Worm (Caenorhabditis elegans): ENCODE data around the gene lgc-5.
"Not testable (repeated sequence)": the region's sequence is repeated elsewhere in the genome, so short reads cannot be mapped to it uniquely, and the experiment has no call there.

The lgc-5 gene

DNA sequence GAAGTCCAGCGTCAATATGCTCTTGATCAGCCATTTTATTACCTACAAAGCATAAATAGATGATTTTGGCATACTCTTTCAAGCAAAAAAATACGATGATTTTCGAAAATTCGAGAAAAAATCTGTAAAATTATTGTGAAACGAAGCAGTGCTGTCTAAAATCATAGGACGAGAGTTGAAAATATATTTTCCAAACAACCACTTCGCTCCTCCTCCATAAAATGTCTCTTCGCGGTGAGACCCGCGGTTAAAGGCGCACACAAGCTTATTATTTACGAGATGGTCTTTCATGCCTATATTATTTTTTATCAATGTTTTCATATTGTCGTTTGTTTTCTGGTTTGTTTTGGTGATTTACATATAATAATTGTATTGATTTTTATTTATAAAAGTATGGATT, 36.8 kb downstream of the lgc-5 start, which contains the start of gene nap-1:
Gene nap-1 (minus strand): TSS at position 42 of the 400 bp plus-strand sequence.
- TF ChIP-seq tab-1 (GFP tag; IDR thresholded peaks at IDR 0.05) (no peak), cog-1 (tag; optimal IDR thresholded peaks at IDR 0.05) (peak; percentile 36)

DNA sequence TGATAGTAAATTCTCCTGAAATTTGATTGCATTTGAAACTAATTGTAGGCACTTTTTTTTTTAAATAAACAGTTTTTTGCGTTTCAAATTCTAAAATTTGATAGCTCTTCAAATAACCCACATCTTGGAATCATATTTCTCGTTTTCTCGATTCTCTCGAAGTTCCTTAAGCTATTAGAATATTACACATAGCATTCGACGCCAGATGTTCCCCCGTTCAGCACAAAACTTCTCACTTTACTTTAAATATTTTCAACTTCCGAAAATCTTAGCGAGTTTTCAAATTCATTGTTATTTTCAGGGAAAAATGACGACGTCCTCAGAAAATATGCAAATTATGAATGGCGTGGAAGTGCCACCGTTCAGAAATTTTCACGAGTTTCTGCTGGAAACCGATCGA, 37.2 kb downstream of the lgc-5 start, which contains the start of gene praf-3:
Gene praf-3 (plus strand): TSS at position 301 of the 400 bp plus-strand sequence.
- TF ChIP-seq ztf-29 (GFP tag; IDR thresholded peaks at IDR 0.05) (no peak), tab-1 (GFP tag; IDR thresholded peaks at IDR 0.05) (no peak), cog-1 (tag; optimal IDR thresholded peaks at IDR 0.05) (no peak), med-1 (GFP tag; optimal IDR thresholded peaks at IDR 0.05; ENCODE audit: insufficient read depth) (no peak), T22C8.4 (GFP tag; IDR thresholded peaks at IDR 0.05) (no peak), flt-1 (GFP tag; IDR thresholded peaks at IDR 0.05) (no peak), ref-1 (GFP tag; conservative IDR thresholded peaks at IDR 0.05) (no peak), ztf-23 (GFP tag; IDR thresholded peaks at IDR 0.05) (no peak), klf-2 (GFP tag; conservative IDR thresholded peaks at IDR 0.05) (no peak)

DNA sequence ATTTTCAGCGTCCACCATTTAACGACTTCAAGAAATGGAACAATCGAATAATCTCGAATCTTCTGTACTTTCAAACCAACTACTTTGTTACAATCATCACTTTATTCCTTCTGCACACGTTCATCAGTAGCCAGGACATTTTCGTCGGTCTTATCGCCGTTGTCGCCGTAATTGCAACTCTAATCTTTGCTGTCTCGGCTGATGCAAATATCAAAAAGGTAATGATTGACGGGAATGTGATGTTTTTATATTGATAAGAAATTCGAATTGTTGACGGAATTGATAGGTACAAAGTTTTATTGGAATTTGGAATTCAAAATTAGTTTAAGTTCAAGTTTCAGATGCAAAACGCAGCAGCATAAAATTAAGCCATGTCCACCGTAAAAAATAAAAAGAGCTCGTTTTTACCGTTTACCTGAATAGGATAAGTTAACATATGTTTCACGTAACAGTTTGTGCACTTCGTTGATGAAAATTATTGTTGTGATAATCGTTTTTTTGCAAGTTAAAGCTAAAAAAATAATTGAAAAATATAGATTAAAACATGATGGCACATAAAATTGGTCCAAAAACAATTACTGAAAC, 37.9 kb downstream of the lgc-5 start:
- no peak for TF ChIP-seq T22C8.4 (GFP tag; IDR thresholded peaks at IDR 0.05)
- no peak for TF ChIP-seq ztf-23 (GFP tag; IDR thresholded peaks at IDR 0.05)
- TF ChIP-seq cog-1 (tag; optimal IDR thresholded peaks at IDR 0.05), result no peak
- no peak for TF ChIP-seq ztf-29 (GFP tag; IDR thresholded peaks at IDR 0.05)
- no peak for TF ChIP-seq klf-2 (GFP tag; conservative IDR thresholded peaks at IDR 0.05)
- TF ChIP-seq med-1 (GFP tag; optimal IDR thresholded peaks at IDR 0.05; ENCODE audit: insufficient read depth), result no peak
- TF ChIP-seq ref-1 (GFP tag; conservative IDR thresholded peaks at IDR 0.05), result no peak
- no peak for TF ChIP-seq tab-1 (GFP tag; IDR thresholded peaks at IDR 0.05)

DNA sequence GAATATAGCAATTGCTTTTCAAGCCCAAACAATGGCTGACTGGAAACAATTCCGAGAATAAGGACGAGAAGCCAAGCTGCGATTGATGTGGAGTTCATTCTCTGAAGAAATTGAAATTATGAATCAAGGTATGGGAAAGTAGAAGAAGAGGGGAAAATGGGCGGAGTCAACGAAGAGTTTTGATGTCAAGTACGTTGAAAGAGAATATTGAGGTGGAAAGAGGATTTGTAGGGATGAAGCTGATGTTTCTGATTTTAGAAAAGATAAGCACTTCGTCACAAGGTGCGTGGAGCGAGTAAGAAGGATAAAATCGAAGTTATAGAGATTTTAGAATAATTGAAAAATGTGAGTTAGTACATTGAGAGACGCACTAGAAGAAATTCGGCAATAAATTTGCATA, 40.2 kb downstream of the lgc-5 start, which contains the start of gene D2096.9:
Gene D2096.9 (minus strand): TSS at position 101 of the 400 bp plus-strand sequence.
- TF ChIP-seq cog-1 (tag; optimal IDR thresholded peaks at IDR 0.05) (no peak), ztf-23 (GFP tag; IDR thresholded peaks at IDR 0.05) (no peak), med-1 (GFP tag; optimal IDR thresholded peaks at IDR 0.05; ENCODE audit: insufficient read depth) (no peak)

DNA sequence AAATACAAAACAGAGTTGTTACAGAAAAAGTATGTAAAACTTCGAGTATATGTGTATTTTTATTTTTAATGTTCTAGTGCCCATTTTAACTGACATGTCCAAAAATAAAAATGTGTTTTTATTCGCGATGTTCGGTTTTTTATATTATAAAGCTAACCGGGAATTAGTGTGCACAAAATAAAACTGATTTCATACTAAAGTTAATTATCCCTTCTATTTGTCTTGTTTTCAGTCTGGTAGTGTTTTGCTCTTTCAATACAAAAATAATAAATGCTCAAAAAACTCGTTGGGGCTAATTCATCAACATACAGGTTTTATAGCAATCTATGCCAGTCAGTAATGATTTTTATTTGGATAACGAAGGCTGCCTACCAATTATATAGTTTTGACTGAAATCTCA, 42.3 kb downstream of the lgc-5 start:
- TF ChIP-seq med-1 (GFP tag; optimal IDR thresholded peaks at IDR 0.05; ENCODE audit: insufficient read depth) (no peak), ztf-23 (GFP tag; IDR thresholded peaks at IDR 0.05) (no peak), klf-2 (GFP tag; conservative IDR thresholded peaks at IDR 0.05) (no peak), tab-1 (GFP tag; IDR thresholded peaks at IDR 0.05) (no peak), cog-1 (tag; optimal IDR thresholded peaks at IDR 0.05) (no peak), flt-1 (GFP tag; IDR thresholded peaks at IDR 0.05) (no peak), T22C8.4 (GFP tag; IDR thresholded peaks at IDR 0.05) (no peak), ztf-29 (GFP tag; IDR thresholded peaks at IDR 0.05) (no peak), ref-1 (GFP tag; conservative IDR thresholded peaks at IDR 0.05) (no peak)

DNA sequence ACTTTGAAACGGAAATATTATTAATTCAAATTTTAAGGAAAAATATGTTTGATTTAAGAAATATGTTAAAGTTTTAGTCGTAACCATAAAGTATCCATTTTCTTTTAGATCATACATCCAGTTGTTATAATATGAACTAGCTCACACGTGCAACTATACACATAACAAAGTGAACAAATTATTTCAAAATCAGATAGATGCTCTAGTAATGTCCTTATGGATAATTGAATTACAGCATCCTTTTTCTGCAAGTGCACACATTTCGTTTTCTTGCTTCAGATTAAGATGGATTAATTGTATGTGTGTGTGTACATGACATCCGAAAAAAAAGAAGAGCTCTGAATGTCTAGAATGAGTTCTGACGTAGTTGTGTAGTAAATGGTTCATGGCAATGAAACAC, 43.2 kb downstream of the lgc-5 start:
- no peak for TF ChIP-seq ref-1 (GFP tag; conservative IDR thresholded peaks at IDR 0.05)
- TF ChIP-seq klf-2 (GFP tag; conservative IDR thresholded peaks at IDR 0.05), result no peak
- no peak for TF ChIP-seq ztf-23 (GFP tag; IDR thresholded peaks at IDR 0.05)
- TF ChIP-seq med-1 (GFP tag; optimal IDR thresholded peaks at IDR 0.05; ENCODE audit: insufficient read depth), result no peak
- no peak for TF ChIP-seq ztf-29 (GFP tag; IDR thresholded peaks at IDR 0.05)
- TF ChIP-seq tab-1 (GFP tag; IDR thresholded peaks at IDR 0.05), result no peak
- TF ChIP-seq T22C8.4 (GFP tag; IDR thresholded peaks at IDR 0.05), result no peak
- no peak for TF ChIP-seq flt-1 (GFP tag; IDR thresholded peaks at IDR 0.05)
- TF ChIP-seq cog-1 (tag; optimal IDR thresholded peaks at IDR 0.05), result no peak

DNA sequence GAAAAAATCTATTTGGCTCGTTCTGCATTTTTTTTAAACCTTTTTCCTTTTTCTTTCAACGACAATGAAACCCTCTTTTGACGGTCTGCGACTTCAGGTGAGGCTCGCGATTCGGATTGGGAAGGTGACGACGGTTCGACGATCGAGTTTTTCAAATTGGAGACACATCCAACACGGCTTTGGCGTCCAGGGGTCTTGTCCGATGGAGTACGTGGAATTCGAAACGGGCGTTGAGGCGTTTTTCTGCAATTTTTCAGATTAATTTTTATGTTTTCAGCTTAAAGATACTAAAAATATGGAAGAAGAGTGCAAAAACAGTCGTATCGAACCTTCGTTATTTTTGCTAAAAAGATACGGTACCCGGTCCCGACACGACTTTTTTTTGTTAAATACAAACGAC, 46.7 kb downstream of the lgc-5 start, which contains the start of gene D2096.10:
Gene D2096.10 (minus strand): TSS at position 101 of the 400 bp plus-strand sequence.
- not testable (repeated sequence) for TF ChIP-seq ztf-29 (GFP tag; IDR thresholded peaks at IDR 0.05); klf-2 (GFP tag; conservative IDR thresholded peaks at IDR 0.05); ztf-23 (GFP tag; IDR thresholded peaks at IDR 0.05)

DNA sequence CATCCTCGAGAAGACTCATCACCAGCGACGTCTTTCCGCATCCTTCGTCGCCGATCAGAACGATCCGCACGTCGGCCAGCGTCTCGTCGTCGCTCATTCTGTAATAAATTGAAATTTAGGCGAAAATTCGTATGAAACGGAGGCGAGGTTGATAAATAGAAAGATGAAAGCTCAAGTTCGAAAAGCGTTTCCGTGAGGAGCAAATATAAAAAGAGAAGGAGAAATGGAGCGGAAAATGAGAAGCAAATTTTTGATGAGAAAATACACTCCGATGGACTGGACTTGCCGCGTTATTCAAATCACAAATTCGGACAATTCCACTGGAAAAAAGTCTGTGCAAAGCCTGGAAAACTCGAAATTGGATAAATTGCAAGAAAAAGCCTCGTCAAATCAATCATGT, 51.6 kb downstream of the lgc-5 start, which contains the start of gene D2096.11:
Gene D2096.11 (minus strand): TSS at position 101 of the 400 bp plus-strand sequence.
- TF ChIP-seq tab-1 (GFP tag; IDR thresholded peaks at IDR 0.05), result no peak
- no peak for TF ChIP-seq T22C8.4 (GFP tag; IDR thresholded peaks at IDR 0.05)
